Worm (Caenorhabditis elegans): ENCODE measurements around the gene exc-12.

- TF ChIP-seq dao-5 (tag; optimal IDR thresholded peaks at IDR 0.05) = no peak
- no peak for TF ChIP-seq him-1 (tag; optimal IDR thresholded peaks at IDR 0.05)
- TF ChIP-seq W03F9.2 (tag; optimal IDR thresholded peaks at IDR 0.05) = no peak
Observed at ce11 chrIII:13524021-13524420, 46.2 kb downstream of the exc-12 start, which contains the start of gene pod-1.

Data from whole organism, L4/young adult.